Worm (Caenorhabditis elegans) whole organism, mixed stage, embryonic: Measurements from ENCODE around the gene clec-88.
A peak's percentile ranks its signal among the peaks of the same experiment; 100 is the strongest.

ENCODE experiments used
- M03D4.4 ChIP-seq: sonication (generic microtip); optimal IDR thresholded peaks from 2 replicates; lab custom pipeline; 2017; ENCODE audit warnings: mild to moderate bottlenecking, missing genetic modification characterization, missing compliant biosample characterization
- bed-3 ChIP-seq: fragments of 200-800 bp; sonication (Bioruptor generic); optimal IDR thresholded peaks from 3 replicates; lab custom pipeline; 2018; ENCODE audit warnings: mild to moderate bottlenecking, missing genetic modification characterization, moderate library complexity, missing compliant biosample characterization
- blmp-1 ChIP-seq: fragments of 150-350 bp; optimal IDR thresholded peaks from 2 replicates; lab custom pipeline; 2014; ENCODE audit warnings: missing biosample characterization, missing genetic modification characterization
- ceh-39 ChIP-seq: fragments of 150-350 bp; optimal IDR thresholded peaks from 2 replicates; lab custom pipeline; 2014; ENCODE audit warnings: missing biosample characterization, missing genetic modification characterization
- ceh-43 ChIP-seq: fragments of 200-800 bp; sonication (Bioruptor generic); optimal IDR thresholded peaks from 2 replicates; lab custom pipeline; 2018; ENCODE audit warnings: mild to moderate bottlenecking, missing genetic modification characterization, moderate library complexity, missing compliant biosample characterization
- ceh-83 ChIP-seq: fragments of 200-800 bp; sonication (Bioruptor generic); optimal IDR thresholded peaks from 2 replicates; lab custom pipeline; 2018; ENCODE audit warnings: mild to moderate bottlenecking, missing genetic modification characterization, missing compliant biosample characterization
- ces-1 ChIP-seq: fragments of 150-350 bp; optimal IDR thresholded peaks from 2 replicates; lab custom pipeline; 2014; ENCODE audit warnings: missing biosample characterization, missing genetic modification reagents, missing genetic modification characterization
- cnd-1 ChIP-seq: fragments of 200-800 bp; sonication (Bioruptor generic); optimal IDR thresholded peaks from 2 replicates; lab custom pipeline; 2018; ENCODE audit warnings: mild to moderate bottlenecking, missing genetic modification characterization, missing compliant biosample characterization
- drap-1 ChIP-seq: fragments of 200-800 bp; sonication (Bioruptor generic); optimal IDR thresholded peaks from 3 replicates; lab custom pipeline; 2018; ENCODE audit warnings: mild to moderate bottlenecking, missing genetic modification characterization, missing compliant biosample characterization
- elt-1 ChIP-seq: sonication (generic microtip); optimal IDR thresholded peaks from 2 replicates; lab custom pipeline; 2017; ENCODE audit warnings: missing genetic modification characterization, mild to moderate bottlenecking, missing compliant biosample characterization, antibody characterized with exemption, moderate library complexity, borderline replicate concordance; ENCODE audit not compliant: insufficient read depth
- elt-3 ChIP-seq: fragments of 150-350 bp; optimal IDR thresholded peaks from 2 replicates; lab custom pipeline; 2014; ENCODE audit warnings: missing biosample characterization, missing genetic modification characterization
- flh-1 ChIP-seq: fragments of 200-800 bp; sonication (Bioruptor generic); optimal IDR thresholded peaks from 2 replicates; lab custom pipeline; 2018; ENCODE audit warnings: mild to moderate bottlenecking, missing genetic modification characterization, moderate library complexity, missing compliant biosample characterization
- ham-2 ChIP-seq: fragments of 200-800 bp; sonication (Bioruptor generic); optimal IDR thresholded peaks from 2 replicates; lab custom pipeline; 2018; ENCODE audit warnings: mild to moderate bottlenecking, missing genetic modification characterization, missing compliant biosample characterization
- hlh-1 ChIP-seq: fragments of 150-350 bp; optimal IDR thresholded peaks from 2 replicates; lab custom pipeline; 2014; ENCODE audit warnings: missing biosample characterization, missing genetic modification reagents, missing genetic modification characterization
- lin-13 ChIP-seq: fragments of 150-350 bp; optimal IDR thresholded peaks from 2 replicates; lab custom pipeline; 2014; ENCODE audit warnings: missing biosample characterization, missing genetic modification characterization
- lin-32 ChIP-seq: fragments of 200-800 bp; sonication (Bioruptor generic); optimal IDR thresholded peaks from 2 replicates; lab custom pipeline; 2018; ENCODE audit warnings: mild to moderate bottlenecking, missing genetic modification characterization, missing compliant biosample characterization
- lsy-2 ChIP-seq: fragments of 150-350 bp; optimal IDR thresholded peaks from 2 replicates; lab custom pipeline; 2014; ENCODE audit warnings: missing biosample characterization, missing genetic modification characterization
- mab-5 ChIP-seq: fragments of 150-350 bp; optimal IDR thresholded peaks from 2 replicates; lab custom pipeline; 2014; ENCODE audit warnings: missing biosample characterization, missing genetic modification characterization
- mep-1 ChIP-seq: fragments of 150-350 bp; optimal IDR thresholded peaks from 2 replicates; lab custom pipeline; 2017; ENCODE audit warnings: missing biosample characterization, missing genetic modification reagents, missing genetic modification characterization, inconsistent platforms
- mls-2 ChIP-seq: sonication (generic microtip); optimal IDR thresholded peaks from 2 replicates; lab custom pipeline; 2016; ENCODE audit warnings: mild to moderate bottlenecking, missing genetic modification characterization, moderate library complexity, missing compliant biosample characterization
- nhr-12 ChIP-seq: fragments of 150-350 bp; optimal IDR thresholded peaks from 2 replicates; lab custom pipeline; 2014; ENCODE audit warnings: missing biosample characterization, missing genetic modification characterization
- nhr-2 ChIP-seq: fragments of 150-350 bp; optimal IDR thresholded peaks from 2 replicates; lab custom pipeline; 2014; ENCODE audit warnings: missing biosample characterization, missing genetic modification characterization
- nhr-237 ChIP-seq: fragments of 150-350 bp; optimal IDR thresholded peaks from 2 replicates; lab custom pipeline; 2014; ENCODE audit warnings: missing biosample characterization, missing genetic modification characterization
- nhr-28 ChIP-seq: fragments of 150-350 bp; optimal IDR thresholded peaks from 2 replicates; lab custom pipeline; 2014; ENCODE audit warnings: missing biosample characterization, missing genetic modification characterization
- nhr-76 ChIP-seq: sonication (generic microtip); optimal IDR thresholded peaks from 2 replicates; lab custom pipeline; 2017; ENCODE audit warnings: missing biosample characterization, missing genetic modification characterization
- pha-4 ChIP-seq: fragments of 150-350 bp; optimal IDR thresholded peaks from 2 replicates; lab custom pipeline; 2018; ENCODE audit warnings: missing biosample characterization, missing genetic modification reagents, missing genetic modification characterization
- sem-2 ChIP-seq: fragments of 200-800 bp; sonication (Bioruptor generic); optimal IDR thresholded peaks from 2 replicates; lab custom pipeline; 2018; ENCODE audit warnings: mild to moderate bottlenecking, missing genetic modification characterization, missing compliant biosample characterization
- snpc-4 ChIP-seq: fragments of 150-350 bp; optimal IDR thresholded peaks from 2 replicates; lab custom pipeline; 2014; ENCODE audit warnings: missing biosample characterization, missing genetic modification characterization
- sptf-1 ChIP-seq: sonication (generic microtip); optimal IDR thresholded peaks from 2 replicates; lab custom pipeline; 2017; ENCODE audit warnings: mild to moderate bottlenecking, missing genetic modification characterization, moderate library complexity, missing compliant biosample characterization
- tbx-8 ChIP-seq: fragments of 200-800 bp; sonication (Bioruptor generic); optimal IDR thresholded peaks from 2 replicates; lab custom pipeline; 2018; ENCODE audit warnings: mild to moderate bottlenecking, missing genetic modification characterization, moderate library complexity, missing compliant biosample characterization
- unc-120 ChIP-seq: sonication (generic microtip); optimal IDR thresholded peaks from 2 replicates; lab custom pipeline; 2017; ENCODE audit warnings: missing genetic modification characterization, missing compliant biosample characterization; ENCODE audit not compliant: poor library complexity, severe bottlenecking
- unc-39 ChIP-seq: fragments of 150-350 bp; optimal IDR thresholded peaks from 2 replicates; lab custom pipeline; 2014; ENCODE audit warnings: missing biosample characterization, missing genetic modification characterization
- unc-62 ChIP-seq: fragments of 150-350 bp; optimal IDR thresholded peaks from 2 replicates; lab custom pipeline; 2014; ENCODE audit warnings: missing biosample characterization, missing genetic modification reagents, missing genetic modification characterization
- zip-8 ChIP-seq: fragments of 150-350 bp; optimal IDR thresholded peaks from 2 replicates; lab custom pipeline; 2014; ENCODE audit warnings: missing biosample characterization, missing genetic modification characterization
- ztf-11 ChIP-seq: fragments of 150-350 bp; optimal IDR thresholded peaks from 2 replicates; lab custom pipeline; 2014; ENCODE audit warnings: missing biosample characterization, missing genetic modification characterization

The clec-88 gene

DNA sequence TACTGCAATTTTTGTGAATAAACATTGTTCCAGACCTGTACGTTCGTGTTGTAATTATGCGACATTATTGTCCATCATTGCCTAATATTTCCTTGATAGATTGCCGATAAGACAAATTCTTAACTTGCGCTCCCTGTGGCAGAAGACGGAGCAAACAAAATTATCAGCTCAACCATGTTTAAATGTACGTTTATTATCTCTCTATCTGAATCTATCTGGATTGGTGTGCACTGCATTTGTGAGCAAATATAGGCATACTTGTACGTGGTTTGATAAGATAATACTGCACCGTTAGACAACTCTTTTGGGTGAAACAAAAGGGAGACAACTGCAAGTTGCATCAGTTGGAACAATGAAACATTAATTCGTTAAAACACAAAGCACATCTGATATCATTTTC, 38.2 kb upstream of the clec-88 start:
- TF ChIP-seq bed-3 = no peak
- no peak for TF ChIP-seq mab-5 (tag; lab: Kevin White, UChicago)

DNA sequence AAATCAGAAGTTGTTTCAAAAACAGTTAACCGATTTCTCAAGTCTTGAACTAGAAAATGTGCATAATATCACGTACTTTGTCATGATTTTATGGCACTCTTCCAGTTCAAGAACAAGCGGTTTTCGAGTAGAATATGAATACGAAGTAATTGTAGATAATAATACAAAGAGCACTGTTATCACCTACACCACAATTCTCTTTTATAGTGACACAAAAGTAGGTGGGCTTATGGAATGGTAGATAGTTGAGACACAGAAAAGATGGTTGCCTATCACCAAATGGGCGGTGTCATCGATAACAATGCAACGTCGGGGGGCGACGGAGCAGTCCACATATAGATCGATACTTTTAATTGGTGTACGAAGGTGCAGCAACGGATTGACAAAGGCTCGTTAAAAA, 36.9 kb upstream of the clec-88 start:
- no peak for TF ChIP-seq ceh-43 (GFP tag; lab: Kevin White, UChicago)
- TF ChIP-seq, all 35 proteins: peak for 0

DNA sequence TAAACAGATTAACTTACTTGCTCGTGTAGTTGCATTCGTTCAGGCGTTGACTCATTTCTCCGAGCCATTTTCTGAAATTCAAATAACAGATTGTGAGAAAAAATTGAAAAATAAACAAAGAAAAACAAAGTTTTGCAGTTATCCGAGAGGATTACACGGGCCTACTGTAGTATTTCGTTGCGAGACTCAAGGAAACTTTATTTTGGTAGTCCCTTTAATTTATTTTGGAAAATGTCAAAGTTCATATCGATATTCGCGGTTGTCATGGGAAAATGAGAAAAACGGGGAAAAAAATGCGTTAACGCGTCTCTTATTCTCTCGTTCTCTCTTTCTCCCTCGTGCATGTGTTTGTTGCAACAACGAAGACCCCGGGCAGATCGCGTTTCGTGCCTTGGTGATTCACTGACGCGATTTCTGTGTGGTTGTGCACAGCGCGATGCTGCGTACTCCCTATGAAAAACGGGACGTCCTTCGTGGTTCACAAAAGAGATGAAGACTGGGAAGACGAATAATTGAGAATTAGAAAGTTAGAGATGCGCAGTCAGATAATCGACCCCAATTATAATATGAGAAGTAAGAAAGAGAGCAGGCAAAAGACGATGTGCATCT, 34.2 kb upstream of the clec-88 start, which contains the start of gene set-4:
TSS of gene set-4 (minus strand) at position 120 of the 609 bp plus-strand sequence.
- peak; percentile 67 for TF ChIP-seq mls-2 (tag; lab: Kevin White, UChicago)
- peak; percentile 82 for TF ChIP-seq sptf-1
- no peak for TF ChIP-seq elt-3 (tag; lab: Kevin White, UChicago)
- peak; percentile 55 for TF ChIP-seq ztf-11 (tag; lab: Kevin White, UChicago)
- peak; percentile 64 for TF ChIP-seq pha-4 (tag; lab: Kevin White, UChicago)
- no peak for TF ChIP-seq ham-2 (GFP tag; lab: Kevin White, UChicago)
- TF ChIP-seq nhr-2 (tag; lab: Kevin White, UChicago) = no peak
- TF ChIP-seq lin-32 (GFP tag; lab: Kevin White, UChicago) = no peak
- no peak for TF ChIP-seq snpc-4 (tag; lab: Kevin White, UChicago)
- TF ChIP-seq tbx-8 (GFP tag; lab: Kevin White, UChicago) = no peak
- no peak for TF ChIP-seq ceh-83 (GFP tag; lab: Kevin White, UChicago)
- TF ChIP-seq elt-1 = peak; percentile 8
- TF ChIP-seq ceh-43 (GFP tag; lab: Kevin White, UChicago) = peak; percentile 66
- TF ChIP-seq lin-13 = peak; percentile 87
- peak; percentile 76 for TF ChIP-seq lsy-2 (tag; lab: Kevin White, UChicago)
- no peak for TF ChIP-seq sem-2
- peak; percentile 76 for TF ChIP-seq hlh-1 (tag; lab: Kevin White, UChicago)
- no peak for TF ChIP-seq zip-8 (tag; lab: Kevin White, UChicago)
- peak; percentile 10 for TF ChIP-seq bed-3
- TF ChIP-seq unc-62 (GFP tag; lab: Kevin White, UChicago) = peak; percentile 73
- peak; percentile 46 for TF ChIP-seq ceh-39 (tag; lab: Kevin White, UChicago)
- peak; percentile 49 for TF ChIP-seq M03D4.4
- TF ChIP-seq nhr-28 (tag; lab: Kevin White, UChicago) = no peak
- TF ChIP-seq drap-1 = peak; percentile 71
- no peak for TF ChIP-seq blmp-1 (tag; lab: Kevin White, UChicago)
- TF ChIP-seq mab-5 (tag; lab: Kevin White, UChicago) = no peak
- no peak for TF ChIP-seq nhr-12
- TF ChIP-seq unc-120 (tag; lab: Kevin White, UChicago) = peak; percentile 31
- TF ChIP-seq unc-39 (tag; lab: Kevin White, UChicago) = peak; percentile 12
- TF ChIP-seq ces-1 (GFP tag; lab: Kevin White, UChicago) = peak; percentile 75
- TF ChIP-seq cnd-1 (tag; lab: Kevin White, UChicago) = peak; percentile 55
- peak; percentile 87 for TF ChIP-seq mep-1 (tag; lab: Kevin White, UChicago)
- no peak for TF ChIP-seq nhr-76 (tag; lab: Kevin White, UChicago)
- TF ChIP-seq flh-1 (GFP tag; lab: Kevin White, UChicago) = no peak
- TF ChIP-seq nhr-237 = peak; percentile 71

DNA sequence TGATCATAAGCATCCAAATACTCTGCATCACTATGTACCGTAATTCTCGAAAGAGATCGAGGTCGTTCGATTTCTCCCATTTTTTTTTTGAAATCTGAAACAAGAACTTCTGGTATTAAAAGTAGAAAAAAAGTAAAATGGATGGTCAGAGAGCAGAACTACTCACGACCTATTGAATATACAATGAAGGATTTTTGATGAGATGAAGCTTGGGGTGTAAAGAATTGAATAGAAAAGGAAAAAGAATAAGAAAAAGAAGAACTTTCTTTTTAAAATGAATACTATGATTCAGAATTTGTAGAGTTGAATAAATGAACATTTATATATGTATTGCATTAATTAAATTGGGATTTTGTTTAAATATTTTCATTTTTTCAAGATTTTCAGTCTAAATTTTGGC, 31.6 kb upstream of the clec-88 start, which contains the start of gene ttc-39B:
TSS of gene ttc-39B (minus strand) at position 101 of the 400 bp plus-strand sequence.
- no peak for TF ChIP-seq bed-3
- TF ChIP-seq lin-32 (GFP tag; lab: Kevin White, UChicago) = no peak
- no peak for TF ChIP-seq ztf-11 (tag; lab: Kevin White, UChicago)
- TF ChIP-seq unc-120 (tag; lab: Kevin White, UChicago) = no peak
- no peak for TF ChIP-seq nhr-2 (tag; lab: Kevin White, UChicago)
- no peak for TF ChIP-seq sptf-1
- no peak for TF ChIP-seq nhr-76 (tag; lab: Kevin White, UChicago)
- TF ChIP-seq pha-4 (tag; lab: Kevin White, UChicago) = no peak
- TF ChIP-seq elt-3 (tag; lab: Kevin White, UChicago) = no peak
- TF ChIP-seq lsy-2 (tag; lab: Kevin White, UChicago) = no peak
- no peak for TF ChIP-seq elt-1
- TF ChIP-seq ceh-39 (tag; lab: Kevin White, UChicago) = no peak
- TF ChIP-seq, all 35 proteins: peak for 0
